Fruit fly (Drosophila melanogaster) whole organism: Measurements from ENCODE around the gene Trm7-32.

Experiments used
- CG8478 ChIP-seq: fragments of >200 bp; optimal IDR thresholded peaks from 2 replicates; lab custom pipeline; 2018; ENCODE audit warnings: inconsistent platforms
- Dll ChIP-seq: fragments of >200 bp; optimal IDR thresholded peaks from 2 replicates; lab custom pipeline; 2017
- EcR ChIP-seq, 2 experiments: fragments of >200 bp; optimal IDR thresholded peaks; 2 replicates each; lab custom pipeline; 2017; ENCODE audit warnings: missing biosample characterization in 2 of 2, missing genetic modification characterization in 2 of 2, missing genetic modification reagents in 2 of 2
- pan ChIP-seq: fragments of >200 bp; optimal IDR thresholded peaks from 2 replicates; lab custom pipeline; 2017
- psq ChIP-seq: fragments of >200 bp; optimal IDR thresholded peaks from 2 replicates; lab custom pipeline; 2017
- usp ChIP-seq: fragments of >200 bp; optimal IDR thresholded peaks from 2 replicates; lab custom pipeline; 2017; ENCODE audit warnings: missing biosample characterization, missing genetic modification characterization, mixed read lengths

Gene Trm7-32

dm6 chr3R:17082471-17082870, 42.0 kb downstream of the Trm7-32 start:
- no peak for TF ChIP-seq EcR (GFP tag; optimal IDR thresholded peaks at IDR 0.05; lab: Kevin White, UChicago)
- TF ChIP-seq CG8478: no peak
- no peak for TF ChIP-seq usp
- no peak for TF ChIP-seq Dll (lab: Kevin White, UChicago)
- TF ChIP-seq pan: no peak
- no peak for TF ChIP-seq psq (lab: Kevin White, UChicago)

- no peak for TF ChIP-seq CG8478
- TF ChIP-seq Dll (lab: Kevin White, UChicago): no peak
- TF ChIP-seq EcR (GFP tag; optimal IDR thresholded peaks at IDR 0.05; lab: Kevin White, UChicago): no peak
- TF ChIP-seq pan: no peak
- no peak for TF ChIP-seq usp
- TF ChIP-seq psq (lab: Kevin White, UChicago): no peak
These were observed 44.7 kb downstream of the Trm7-32 start, which contains the start of gene GckIII for dm6 chr3R:17085029-17085807. GckIII (plus strand) TSS chr3R:17085513.

- no peak for TF ChIP-seq EcR (GFP tag; optimal IDR thresholded peaks at IDR 0.05; lab: Kevin White, UChicago)
- TF ChIP-seq Dll (lab: Kevin White, UChicago): no peak
- no peak for TF ChIP-seq CG8478
- TF ChIP-seq psq (lab: Kevin White, UChicago): no peak
- no peak for TF ChIP-seq usp
- no peak for TF ChIP-seq pan
These were observed 47.6 kb downstream of the Trm7-32 start, which contains the start of gene cal1 for dm6 chr3R:17087977-17088618. cal1 (plus strand) TSS chr3R:17088280.
